Fruit fly (Drosophila melanogaster): ENCODE measurements around the gene RpL36.

The RpL36 gene

dm6 chrX:625157-625627 is 4.1 kb downstream of the RpL36 start, which contains the start of the genes CG13364 and Hinfp:
CG13364 (minus strand) TSS chrX:625203.
Hinfp (plus strand) TSS chrX:625542.
- TF ChIP-seq woc (GFP tag; optimal IDR thresholded peaks at IDR 0.05) (no peak), Sp1 (GFP tag; optimal IDR thresholded peaks at IDR 0.05) (peak; percentile 13), Hr83 (GFP tag; optimal IDR thresholded peaks at IDR 0.05; ENCODE audit: poor library complexity, severe bottlenecking) (no peak), jim (GFP tag; optimal IDR thresholded peaks at IDR 0.05) (no peak), Hr78 (GFP tag; optimal IDR thresholded peaks at IDR 0.05) (no peak), Rel (GFP tag; optimal IDR thresholded peaks at IDR 0.05) (no peak), Rel (tag; optimal IDR thresholded peaks at IDR 0.05) (no peak), pan (optimal IDR thresholded peaks at IDR 0.05) (no peak), OdsH (GFP tag; optimal IDR thresholded peaks at IDR 0.05) (no peak)

- TF ChIP-seq CG9705 (GFP tag; optimal IDR thresholded peaks at IDR 0.05) (no peak), brk (GFP tag; optimal IDR thresholded peaks at IDR 0.05) (no peak), sv (GFP tag; optimal IDR thresholded peaks at IDR 0.05) (no peak), usp (GFP tag; optimal IDR thresholded peaks at IDR 0.05) (no peak), psq (GFP tag; optimal IDR thresholded peaks at IDR 0.05) (no peak), foxo (GFP tag; optimal IDR thresholded peaks at IDR 0.05) (no peak), Sp1 (GFP tag; optimal IDR thresholded peaks at IDR 0.05) (no peak), Abd-B (GFP tag; optimal IDR thresholded peaks at IDR 0.05) (no peak), dsf (GFP tag; optimal IDR thresholded peaks at IDR 0.05; ENCODE audit: borderline replicate concordance) (no peak)
Observed at dm6 chrX:623357-623756, 5.9 kb downstream of the RpL36 start, which contains the start of gene CG13369. CG13369 (plus strand) TSS chrX:623468.

- TF ChIP-seq HLH106 (tag; optimal IDR thresholded peaks at IDR 0.05) (peak; percentile 60), dl (GFP tag; optimal IDR thresholded peaks at IDR 0.05; ENCODE audit: insufficient read depth in 1 of 2, partially characterized antibody in 2 of 2) (no peak), pan (optimal IDR thresholded peaks at IDR 0.05) (no peak), Rel (GFP tag; optimal IDR thresholded peaks at IDR 0.05) (no peak), Rel (tag; optimal IDR thresholded peaks at IDR 0.05) (peak; percentile 5), jim (GFP tag; optimal IDR thresholded peaks at IDR 0.05) (no peak), usp (GFP tag; optimal IDR thresholded peaks at IDR 0.05) (no peak), CG32264 (GFP tag; optimal IDR thresholded peaks at IDR 0.05) (no peak), Jra (GFP tag; optimal IDR thresholded peaks at IDR 0.05) (peak; percentile 62), Dfd (GFP tag; optimal IDR thresholded peaks at IDR 0.05) (no peak), brk (GFP tag; optimal IDR thresholded peaks at IDR 0.05) (no peak), Sp1 (GFP tag; optimal IDR thresholded peaks at IDR 0.05) (peak; percentile 58), Vsx2 (GFP tag; optimal IDR thresholded peaks at IDR 0.05; ENCODE audit: partially characterized antibody) (no peak), sage (GFP tag; optimal IDR thresholded peaks at IDR 0.05) (no peak), fru (GFP tag; optimal IDR thresholded peaks at IDR 0.05) (peak; percentile 43), CG9705 (GFP tag; optimal IDR thresholded peaks at IDR 0.05) (peak; percentile 46), Mio (GFP tag; optimal IDR thresholded peaks at IDR 0.05) (no peak), foxo (GFP tag; optimal IDR thresholded peaks at IDR 0.05) (peak in 1 of 2 experiments; percentile 42), br (GFP tag; optimal IDR thresholded peaks at IDR 0.05) (peak; percentile 42), Hr78 (GFP tag; optimal IDR thresholded peaks at IDR 0.05) (no peak), sv (GFP tag; optimal IDR thresholded peaks at IDR 0.05) (peak; percentile 33), h (GFP tag; optimal IDR thresholded peaks at IDR 0.05) (peak; percentile 51), dsf (GFP tag; optimal IDR thresholded peaks at IDR 0.05; ENCODE audit: borderline replicate concordance) (peak; percentile 3), Abd-B (GFP tag; optimal IDR thresholded peaks at IDR 0.05) (no peak), lola (GFP tag; optimal IDR thresholded peaks at IDR 0.05) (no peak), GATAd (GFP tag; optimal IDR thresholded peaks at IDR 0.05) (peak; percentile 68), dmrt93B (GFP tag; optimal IDR thresholded peaks at IDR 0.05) (no peak), Hr83 (GFP tag; optimal IDR thresholded peaks at IDR 0.05; ENCODE audit: poor library complexity, severe bottlenecking) (peak; percentile 26), Dif (GFP tag; optimal IDR thresholded peaks at IDR 0.05; ENCODE audit: partially characterized antibody) (no peak), psq (GFP tag; optimal IDR thresholded peaks at IDR 0.05) (peak; percentile 15), N (GFP tag; optimal IDR thresholded peaks at IDR 0.05) (no peak), ey (GFP tag; optimal IDR thresholded peaks at IDR 0.05) (peak; percentile 41), Myc (optimal IDR thresholded peaks at IDR 0.05) (peak; percentile 98), rgr (GFP tag; optimal IDR thresholded peaks at IDR 0.05) (no peak), woc (GFP tag; optimal IDR thresholded peaks at IDR 0.05) (peak; percentile 84)
Observed at dm6 chrX:621132-621555, 8.1 kb downstream of the RpL36 start, which contains the start of the genes CG13365 and Vsp37A. CG13365 (minus strand) TSS chrX:621215. Vsp37A (plus strand) TSS chrX:621530.
